Worm (Caenorhabditis elegans) whole organism, mixed stage, embryonic: ENCODE results near the gene C33D9.13.
"Not testable (repeated sequence)": the region's sequence is repeated elsewhere in the genome, so short reads cannot be mapped to it uniquely, and the experiment has no call there.

Source experiments
- M03D4.4 ChIP-seq: sonication (generic microtip); optimal IDR thresholded peaks from 2 replicates; lab custom pipeline; 2017; ENCODE audit warnings: mild to moderate bottlenecking, missing genetic modification characterization, missing compliant biosample characterization
- bed-3 ChIP-seq: fragments of 200-800 bp; sonication (Bioruptor generic); optimal IDR thresholded peaks from 3 replicates; lab custom pipeline; 2018; ENCODE audit warnings: mild to moderate bottlenecking, missing genetic modification characterization, moderate library complexity, missing compliant biosample characterization
- blmp-1 ChIP-seq: fragments of 150-350 bp; optimal IDR thresholded peaks from 2 replicates; lab custom pipeline; 2014; ENCODE audit warnings: missing biosample characterization, missing genetic modification characterization
- ceh-43 ChIP-seq: fragments of 200-800 bp; sonication (Bioruptor generic); optimal IDR thresholded peaks from 2 replicates; lab custom pipeline; 2018; ENCODE audit warnings: mild to moderate bottlenecking, missing genetic modification characterization, moderate library complexity, missing compliant biosample characterization
- ceh-83 ChIP-seq: fragments of 200-800 bp; sonication (Bioruptor generic); optimal IDR thresholded peaks from 2 replicates; lab custom pipeline; 2018; ENCODE audit warnings: mild to moderate bottlenecking, missing genetic modification characterization, missing compliant biosample characterization
- ces-1 ChIP-seq: fragments of 150-350 bp; optimal IDR thresholded peaks from 2 replicates; lab custom pipeline; 2014; ENCODE audit warnings: missing biosample characterization, missing genetic modification reagents, missing genetic modification characterization
- cnd-1 ChIP-seq: fragments of 200-800 bp; sonication (Bioruptor generic); optimal IDR thresholded peaks from 2 replicates; lab custom pipeline; 2018; ENCODE audit warnings: mild to moderate bottlenecking, missing genetic modification characterization, missing compliant biosample characterization
- drap-1 ChIP-seq: fragments of 200-800 bp; sonication (Bioruptor generic); optimal IDR thresholded peaks from 3 replicates; lab custom pipeline; 2018; ENCODE audit warnings: mild to moderate bottlenecking, missing genetic modification characterization, missing compliant biosample characterization
- elt-1 ChIP-seq: sonication (generic microtip); optimal IDR thresholded peaks from 2 replicates; lab custom pipeline; 2017; ENCODE audit warnings: missing genetic modification characterization, mild to moderate bottlenecking, missing compliant biosample characterization, antibody characterized with exemption, moderate library complexity, borderline replicate concordance; ENCODE audit not compliant: insufficient read depth
- elt-3 ChIP-seq: fragments of 150-350 bp; optimal IDR thresholded peaks from 2 replicates; lab custom pipeline; 2014; ENCODE audit warnings: missing biosample characterization, missing genetic modification characterization
- flh-1 ChIP-seq: fragments of 200-800 bp; sonication (Bioruptor generic); optimal IDR thresholded peaks from 2 replicates; lab custom pipeline; 2018; ENCODE audit warnings: mild to moderate bottlenecking, missing genetic modification characterization, moderate library complexity, missing compliant biosample characterization
- hlh-1 ChIP-seq: fragments of 150-350 bp; optimal IDR thresholded peaks from 2 replicates; lab custom pipeline; 2014; ENCODE audit warnings: missing biosample characterization, missing genetic modification reagents, missing genetic modification characterization
- lin-13 ChIP-seq: fragments of 150-350 bp; optimal IDR thresholded peaks from 2 replicates; lab custom pipeline; 2014; ENCODE audit warnings: missing biosample characterization, missing genetic modification characterization
- lsy-2 ChIP-seq: fragments of 150-350 bp; optimal IDR thresholded peaks from 2 replicates; lab custom pipeline; 2014; ENCODE audit warnings: missing biosample characterization, missing genetic modification characterization
- mls-2 ChIP-seq: sonication (generic microtip); optimal IDR thresholded peaks from 2 replicates; lab custom pipeline; 2016; ENCODE audit warnings: mild to moderate bottlenecking, missing genetic modification characterization, moderate library complexity, missing compliant biosample characterization
- nhr-2 ChIP-seq: fragments of 150-350 bp; optimal IDR thresholded peaks from 2 replicates; lab custom pipeline; 2014; ENCODE audit warnings: missing biosample characterization, missing genetic modification characterization
- nhr-28 ChIP-seq: fragments of 150-350 bp; optimal IDR thresholded peaks from 2 replicates; lab custom pipeline; 2014; ENCODE audit warnings: missing biosample characterization, missing genetic modification characterization
- nhr-76 ChIP-seq: sonication (generic microtip); optimal IDR thresholded peaks from 2 replicates; lab custom pipeline; 2017; ENCODE audit warnings: missing biosample characterization, missing genetic modification characterization
- pha-4 ChIP-seq: fragments of 150-350 bp; optimal IDR thresholded peaks from 2 replicates; lab custom pipeline; 2018; ENCODE audit warnings: missing biosample characterization, missing genetic modification reagents, missing genetic modification characterization
- sem-2 ChIP-seq: fragments of 200-800 bp; sonication (Bioruptor generic); optimal IDR thresholded peaks from 2 replicates; lab custom pipeline; 2018; ENCODE audit warnings: mild to moderate bottlenecking, missing genetic modification characterization, missing compliant biosample characterization
- snpc-4 ChIP-seq: fragments of 150-350 bp; optimal IDR thresholded peaks from 2 replicates; lab custom pipeline; 2014; ENCODE audit warnings: missing biosample characterization, missing genetic modification characterization
- sptf-1 ChIP-seq: sonication (generic microtip); optimal IDR thresholded peaks from 2 replicates; lab custom pipeline; 2017; ENCODE audit warnings: mild to moderate bottlenecking, missing genetic modification characterization, moderate library complexity, missing compliant biosample characterization
- tbx-8 ChIP-seq: fragments of 200-800 bp; sonication (Bioruptor generic); optimal IDR thresholded peaks from 2 replicates; lab custom pipeline; 2018; ENCODE audit warnings: mild to moderate bottlenecking, missing genetic modification characterization, moderate library complexity, missing compliant biosample characterization
- unc-120 ChIP-seq: sonication (generic microtip); optimal IDR thresholded peaks from 2 replicates; lab custom pipeline; 2017; ENCODE audit warnings: missing genetic modification characterization, missing compliant biosample characterization; ENCODE audit not compliant: poor library complexity, severe bottlenecking
- unc-39 ChIP-seq: fragments of 150-350 bp; optimal IDR thresholded peaks from 2 replicates; lab custom pipeline; 2014; ENCODE audit warnings: missing biosample characterization, missing genetic modification characterization
- unc-62 ChIP-seq: fragments of 150-350 bp; optimal IDR thresholded peaks from 2 replicates; lab custom pipeline; 2014; ENCODE audit warnings: missing biosample characterization, missing genetic modification reagents, missing genetic modification characterization
- zip-8 ChIP-seq: fragments of 150-350 bp; optimal IDR thresholded peaks from 2 replicates; lab custom pipeline; 2014; ENCODE audit warnings: missing biosample characterization, missing genetic modification characterization

The C33D9.13 gene

DNA sequence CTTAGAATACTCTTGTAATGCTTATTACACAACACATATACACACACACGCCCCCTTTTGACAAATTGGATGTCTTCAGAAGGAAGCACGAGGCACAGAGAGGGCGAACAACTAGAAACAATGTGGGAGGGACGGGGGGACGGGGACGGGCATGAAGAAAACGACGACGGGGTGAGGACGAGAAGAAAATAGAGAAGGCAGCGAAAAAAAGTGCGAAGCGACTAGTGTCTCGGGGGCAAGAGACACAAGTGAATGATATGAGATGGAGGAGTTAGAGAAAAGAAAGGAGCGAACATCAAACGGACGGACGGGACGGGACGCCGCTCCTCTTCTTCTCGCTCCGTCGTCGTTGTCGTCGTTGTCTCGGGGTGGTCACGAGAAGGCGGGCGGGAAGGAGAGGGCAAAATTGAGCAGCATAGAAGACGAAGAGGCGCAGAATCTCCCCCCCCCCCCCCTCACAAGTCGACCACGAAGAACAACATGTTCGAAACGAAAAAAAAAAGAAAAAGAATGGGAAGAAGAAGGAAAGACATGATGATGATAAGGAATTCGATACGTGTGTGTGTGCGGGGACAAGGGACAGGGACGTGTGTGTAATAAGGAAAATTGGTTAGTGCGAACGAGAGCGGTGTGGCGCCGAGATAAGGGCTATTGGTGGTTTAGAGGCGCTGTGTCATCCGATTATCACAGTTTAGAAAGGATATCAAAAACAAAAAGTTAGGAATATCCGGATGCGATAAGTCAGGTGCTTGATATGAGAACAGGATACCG, 10.0 kb upstream of the C33D9.13 start:
- no peak for TF ChIP-seq pha-4 (tag; lab: Kevin White, UChicago)
- no peak for TF ChIP-seq ceh-43 (GFP tag; lab: Kevin White, UChicago)
- TF ChIP-seq bed-3, result no peak
- TF ChIP-seq lsy-2, result no peak
- no peak for TF ChIP-seq hlh-1 (tag; lab: Kevin White, UChicago)
- peak; percentile 18 for TF ChIP-seq unc-120 (tag; lab: Kevin White, UChicago)
- no peak for TF ChIP-seq ces-1 (GFP tag; lab: Kevin White, UChicago)
- no peak for TF ChIP-seq snpc-4
- peak; percentile 52 for TF ChIP-seq ceh-83
- no peak for TF ChIP-seq mls-2 (tag; lab: Kevin White, UChicago)
- peak; percentile 35 for TF ChIP-seq sptf-1 (tag; lab: Kevin White, UChicago)

- no peak for TF ChIP-seq elt-1 (tag; lab: Kevin White, UChicago)
- no peak for TF ChIP-seq tbx-8 (GFP tag; lab: Kevin White, UChicago)
- no peak for TF ChIP-seq M03D4.4 (tag; lab: Kevin White, UChicago)
- TF ChIP-seq, all 35 proteins: peak for 0
Observed at ce11 chrIV:8793223-8793622, 8.1 kb upstream of the C33D9.13 start.

- TF ChIP-seq hlh-1 (tag; lab: Kevin White, UChicago) (no peak), drap-1 (GFP tag; lab: Kevin White, UChicago) (no peak), flh-1 (GFP tag; lab: Kevin White, UChicago) (no peak), M03D4.4 (tag; lab: Kevin White, UChicago) (no peak), nhr-28 (tag; lab: Kevin White, UChicago) (no peak), ceh-43 (GFP tag; lab: Kevin White, UChicago) (no peak), tbx-8 (GFP tag; lab: Kevin White, UChicago) (no peak), nhr-2 (tag; lab: Kevin White, UChicago) (no peak), sem-2 (GFP tag; lab: Kevin White, UChicago) (no peak)
- TF ChIP-seq, all 35 proteins: peak for 0
Observed at ce11 chrIV:8792808-8793207, 7.7 kb upstream of the C33D9.13 start, which contains the start of gene C33D9.3. TSS of gene C33D9.3 (minus strand) at chrIV:8792908.

ce11 chrIV:8790144-8790543, 5.1 kb upstream of the C33D9.13 start, which contains the start of gene sru-35:
TSS of gene sru-35 (minus strand) at chrIV:8790244.
- TF ChIP-seq unc-62 (GFP tag; lab: Kevin White, UChicago) (no peak), nhr-76 (tag; lab: Kevin White, UChicago) (no peak), lin-13 (no peak), bed-3 (no peak), ces-1 (GFP tag; lab: Kevin White, UChicago) (no peak), lsy-2 (no peak), ceh-83 (no peak), tbx-8 (GFP tag; lab: Kevin White, UChicago) (no peak), nhr-2 (tag; lab: Kevin White, UChicago) (no peak), elt-3 (tag; lab: Kevin White, UChicago) (no peak), unc-39 (tag; lab: Kevin White, UChicago) (no peak), elt-1 (tag; lab: Kevin White, UChicago) (no peak), zip-8 (tag; lab: Kevin White, UChicago) (no peak), cnd-1 (tag; lab: Kevin White, UChicago) (no peak), blmp-1 (no peak), mls-2 (tag; lab: Kevin White, UChicago) (no peak)

DNA sequence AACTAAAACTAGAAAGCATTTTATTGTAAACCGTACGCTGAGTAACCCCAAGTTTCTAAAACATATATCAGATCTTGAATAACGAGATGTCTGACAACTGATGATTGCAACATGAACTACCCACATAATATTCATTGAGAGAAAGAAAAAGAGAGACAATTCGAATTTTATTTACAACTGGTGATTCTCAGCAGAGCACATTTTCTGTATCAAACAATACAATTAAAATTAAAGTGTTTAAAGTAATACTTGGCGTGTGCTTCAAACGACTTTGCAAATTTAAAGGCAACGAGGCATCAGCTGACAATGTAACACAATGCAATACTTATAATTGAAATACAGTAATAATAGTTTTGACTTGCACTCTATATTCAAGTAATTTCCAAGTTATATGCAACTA, 3.0 kb upstream of the C33D9.13 start, which contains the start of gene C33D9.10:
TSS of gene C33D9.10 (minus strand) at position 101 of the 400 bp plus-strand sequence.
- not testable (repeated sequence) for TF ChIP-seq cnd-1 (tag; lab: Kevin White, UChicago); mls-2 (tag; lab: Kevin White, UChicago); ces-1 (GFP tag; lab: Kevin White, UChicago)

- peak; percentile 40 for TF ChIP-seq hlh-1 (tag; lab: Kevin White, UChicago)
- TF ChIP-seq ceh-43 (GFP tag; lab: Kevin White, UChicago), result no peak
- peak; percentile 11 for TF ChIP-seq ces-1 (GFP tag; lab: Kevin White, UChicago)
Observed at ce11 chrIV:8786654-8787053, 1.6 kb upstream of the C33D9.13 start, which contains the start of gene C33D9.8. TSS of gene C33D9.8 (minus strand) at chrIV:8786752.
